Worm (Caenorhabditis elegans) whole organism, L4/young adult: ENCODE measurements around the gene spe-26.

ENCODE experiments used
- W03F9.2 ChIP-seq: fragments of 150-350 bp; optimal IDR thresholded peaks from 2 replicates; lab custom pipeline; 2014; ENCODE audit warnings: missing biosample characterization, missing genetic modification characterization
- him-1 ChIP-seq: sonication (generic microtip); optimal IDR thresholded peaks from 2 replicates; lab custom pipeline; 2016; ENCODE audit warnings: missing genotype, missing genetic modification reagents, missing genetic modification characterization, missing compliant biosample characterization

- no peak for TF ChIP-seq W03F9.2
- TF ChIP-seq him-1: no peak
Measured at ce11 chrIV:10421256-10421655, 29.5 kb upstream of the spe-26 start.
